Worm (Caenorhabditis elegans) whole organism, L3 larva: ENCODE results near the gene bra-2.
A peak's percentile ranks its signal among the peaks of the same experiment; 100 is the strongest.

Experiments
- R02D3.7 ChIP-seq: fragments of 150-350 bp; optimal IDR thresholded peaks from 2 replicates; lab custom pipeline; 2014; ENCODE audit warnings: missing biosample characterization, missing genetic modification characterization
- ama-1 ChIP-seq: fragments of 150-350 bp; optimal IDR thresholded peaks from 2 replicates; lab custom pipeline; 2018
- ceh-16 ChIP-seq: sonication (generic microtip); optimal IDR thresholded peaks from 2 replicates; lab custom pipeline; 2017; ENCODE audit warnings: missing biosample characterization, missing genetic modification characterization
- ceh-28 ChIP-seq: fragments of 150-350 bp; optimal IDR thresholded peaks from 2 replicates; lab custom pipeline; 2014; ENCODE audit warnings: missing biosample characterization, missing genetic modification reagents, missing genetic modification characterization
- ceh-82 ChIP-seq: fragments of 150-350 bp; optimal IDR thresholded peaks from 2 replicates; lab custom pipeline; 2014; ENCODE audit warnings: missing biosample characterization, missing genetic modification characterization
- ceh-9 ChIP-seq: sonication (generic microtip); optimal IDR thresholded peaks from 2 replicates; lab custom pipeline; 2018; ENCODE audit warnings: missing biosample characterization, missing genetic modification characterization
- daf-12 ChIP-seq: fragments of 150-350 bp; optimal IDR thresholded peaks from 2 replicates; lab custom pipeline; 2014; ENCODE audit warnings: missing biosample characterization, missing genetic modification reagents, missing genetic modification characterization
- egl-27 ChIP-seq: sonication (generic microtip); optimal IDR thresholded peaks from 4 replicates; lab custom pipeline; 2017; ENCODE audit warnings: missing biosample characterization, missing genetic modification reagents, missing genetic modification characterization
- elt-2 ChIP-seq: sonication (generic microtip); optimal IDR thresholded peaks from 2 replicates; lab custom pipeline; 2016; ENCODE audit warnings: missing genetic modification reagents, mild to moderate bottlenecking, missing genetic modification characterization, missing compliant biosample characterization
- eor-1 ChIP-seq, 2 experiments: fragments of 150-350 bp; optimal IDR thresholded peaks; 2 replicates each; lab custom pipeline; 2014 to 2018; ENCODE audit warnings: missing biosample characterization in 2 of 2, missing genetic modification characterization in 2 of 2
- fkh-2 ChIP-seq: fragments of 150-350 bp; optimal IDR thresholded peaks from 2 replicates; lab custom pipeline; 2014; ENCODE audit warnings: missing biosample characterization, missing genetic modification reagents, missing genetic modification characterization
- fos-1 ChIP-seq: fragments of 150-350 bp; optimal IDR thresholded peaks from 2 replicates; lab custom pipeline; 2014; ENCODE audit warnings: missing biosample characterization, missing genetic modification characterization
- hmg-11 ChIP-seq: sonication (generic microtip); optimal IDR thresholded peaks from 2 replicates; lab custom pipeline; 2016; ENCODE audit warnings: missing genetic modification characterization, missing compliant biosample characterization
- jun-1 ChIP-seq: fragments of 150-350 bp; optimal IDR thresholded peaks from 2 replicates; lab custom pipeline; 2014; ENCODE audit warnings: missing biosample characterization, missing genetic modification reagents, missing genetic modification characterization
- lin-15B ChIP-seq: fragments of 150-350 bp; optimal IDR thresholded peaks from 2 replicates; lab custom pipeline; 2014; ENCODE audit warnings: missing biosample characterization, missing genetic modification characterization
- lin-39 ChIP-seq: fragments of 150-350 bp; optimal IDR thresholded peaks from 2 replicates; lab custom pipeline; 2018; ENCODE audit warnings: missing biosample characterization, missing genetic modification reagents, missing genetic modification characterization
- mdl-1 ChIP-seq: fragments of 150-350 bp; optimal IDR thresholded peaks from 2 replicates; lab custom pipeline; 2014; ENCODE audit warnings: missing biosample characterization, missing genetic modification characterization
- nfya-1 ChIP-seq: sonication (generic microtip); optimal IDR thresholded peaks from 2 replicates; lab custom pipeline; 2017; ENCODE audit warnings: missing genetic modification characterization, mild to moderate bottlenecking, missing compliant biosample characterization, antibody characterized with exemption, moderate library complexity; ENCODE audit not compliant: insufficient read depth
- nhr-12 ChIP-seq: fragments of 150-350 bp; optimal IDR thresholded peaks from 2 replicates; lab custom pipeline; 2014; ENCODE audit warnings: missing biosample characterization, missing genetic modification characterization
- nhr-23 ChIP-seq: fragments of 150-350 bp; optimal IDR thresholded peaks from 2 replicates; lab custom pipeline; 2014; ENCODE audit warnings: missing biosample characterization, missing genetic modification reagents, missing genetic modification characterization
- nhr-25 ChIP-seq: sonication (generic microtip); optimal IDR thresholded peaks from 2 replicates; lab custom pipeline; 2017; ENCODE audit warnings: missing biosample characterization, missing genetic modification characterization
- nhr-28 ChIP-seq: fragments of 150-350 bp; optimal IDR thresholded peaks from 2 replicates; lab custom pipeline; 2014; ENCODE audit warnings: missing biosample characterization, missing genetic modification characterization
- nhr-43 ChIP-seq: sonication (generic microtip); optimal IDR thresholded peaks from 2 replicates; lab custom pipeline; 2016; ENCODE audit warnings: mild to moderate bottlenecking, missing genetic modification characterization, missing compliant biosample characterization; ENCODE audit not compliant: poor library complexity, severe bottlenecking
- nhr-67 ChIP-seq: fragments of 150-350 bp; optimal IDR thresholded peaks from 2 replicates; lab custom pipeline; 2014; ENCODE audit warnings: missing biosample characterization, missing genetic modification characterization
- nhr-77 ChIP-seq: fragments of 150-350 bp; optimal IDR thresholded peaks from 2 replicates; lab custom pipeline; 2014; ENCODE audit warnings: missing biosample characterization, missing genetic modification characterization
- pha-4 ChIP-seq: fragments of 150-350 bp; optimal IDR thresholded peaks from 2 replicates; lab custom pipeline; 2014; ENCODE audit warnings: missing biosample characterization, missing genetic modification reagents, missing genetic modification characterization
- pqm-1 ChIP-seq: fragments of 150-350 bp; optimal IDR thresholded peaks from 2 replicates; lab custom pipeline; 2017; ENCODE audit warnings: missing biosample characterization, missing genetic modification characterization, inconsistent platforms
- zag-1 ChIP-seq: fragments of 150-350 bp; optimal IDR thresholded peaks from 2 replicates; lab custom pipeline; 2014; ENCODE audit warnings: missing biosample characterization, missing genetic modification characterization
- ztf-11 ChIP-seq: fragments of 150-350 bp; optimal IDR thresholded peaks from 2 replicates; lab custom pipeline; 2014; ENCODE audit warnings: missing biosample characterization, missing genetic modification characterization
- ztf-4 ChIP-seq: fragments of 150-350 bp; optimal IDR thresholded peaks from 2 replicates; lab custom pipeline; 2014; ENCODE audit warnings: missing biosample characterization, missing genetic modification characterization

The bra-2 gene

DNA sequence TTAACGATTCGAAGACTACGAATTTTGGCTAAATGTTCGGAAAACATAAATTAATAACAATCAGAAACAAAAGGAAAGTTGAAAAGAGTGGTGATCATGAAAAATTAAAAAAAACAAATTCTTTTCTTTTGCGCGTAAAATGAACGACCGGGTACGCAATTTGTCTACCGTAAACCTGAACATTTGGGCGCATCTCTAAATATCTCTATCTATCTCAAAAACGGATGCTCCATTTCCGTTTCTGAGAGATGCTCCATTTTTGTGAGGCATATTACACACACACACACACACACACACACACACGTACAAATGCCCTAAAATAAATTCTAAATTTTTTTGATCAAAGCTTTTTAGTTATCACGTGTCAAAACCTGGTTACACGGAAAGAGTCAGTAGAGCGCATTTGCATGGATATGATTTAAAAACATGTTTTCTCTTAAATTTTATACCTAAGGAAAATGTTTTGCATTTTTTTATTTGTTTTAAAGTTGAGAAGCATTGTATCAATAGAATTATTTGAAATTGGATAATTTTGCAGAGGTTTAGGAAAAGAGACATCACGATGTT, 22.0 kb upstream of the bra-2 start:
- peak; percentile 19 for TF ChIP-seq nfya-1
- no peak for TF ChIP-seq R02D3.7 (tag; lab: Kevin White, UChicago)
- TF ChIP-seq lin-39 (tag; lab: Kevin White, UChicago) = no peak
- TF ChIP-seq ceh-16 (tag; lab: Kevin White, UChicago) = no peak
- TF ChIP-seq ama-1 = no peak
- TF ChIP-seq ztf-11 = no peak

DNA sequence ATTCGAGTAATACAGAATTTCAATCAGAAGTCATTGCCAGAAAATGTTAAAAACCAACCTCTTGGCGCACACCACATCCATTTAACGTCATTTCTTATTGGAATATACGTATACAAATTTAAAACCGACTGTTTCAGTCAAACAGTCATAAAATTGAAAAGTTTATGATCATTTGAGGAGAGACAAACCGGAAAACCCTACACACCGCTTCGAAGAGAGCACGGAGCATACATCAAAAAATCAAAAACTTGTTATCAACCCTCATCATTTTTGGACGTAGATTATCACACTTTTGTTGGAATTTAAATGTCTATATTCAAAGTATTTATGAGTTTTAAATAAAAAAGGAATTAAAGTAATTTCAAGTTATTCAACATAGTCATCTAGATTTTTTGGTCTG, 20.0 kb upstream of the bra-2 start, which contains the start of gene T24C4.10:
TSS of gene T24C4.10 (minus strand) at position 230 of the 400 bp plus-strand sequence.
- TF ChIP-seq elt-2 (peak; percentile 62), eor-1 (tag; optimal IDR thresholded peaks at IDR 0.05; lab: Kevin White, UChicago) (no peak), ceh-28 (no peak), pqm-1 (tag; lab: Kevin White, UChicago) (peak; percentile 48), nhr-12 (tag; lab: Kevin White, UChicago) (no peak)
- TF ChIP-seq, all 47 proteins: peak for 2

- TF ChIP-seq nhr-67 (no peak), nhr-43 (tag; lab: Kevin White, UChicago) (no peak)
- TF ChIP-seq, all 47 proteins: peak for 0
These were observed 15.5 kb upstream of the bra-2 start, which contains the start of the genes ztf-18 and F23H11.2 for ce11 chrIII:895525-895924. Gene ztf-18 (minus strand): TSS chrIII:895712. Gene F23H11.2 (plus strand): TSS chrIII:895747.

DNA sequence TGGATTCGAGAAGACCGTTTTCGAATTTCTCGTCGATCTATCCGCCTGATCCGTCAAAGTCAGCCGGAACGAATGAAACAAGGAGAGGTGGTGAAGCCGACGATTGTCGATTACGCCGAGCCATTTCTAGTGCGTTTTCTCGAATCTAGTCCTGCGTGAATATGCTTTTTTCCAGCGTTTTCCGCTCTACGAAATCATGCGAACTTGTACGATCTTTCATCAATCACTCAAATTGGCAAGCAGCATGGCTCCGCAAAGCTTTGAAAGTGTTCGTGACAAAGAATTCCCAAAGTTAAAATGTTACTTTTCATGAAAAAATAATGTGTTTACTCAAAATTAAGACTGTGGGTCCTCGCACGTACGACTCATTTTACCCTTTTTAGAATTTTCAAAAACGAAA, 14.2 kb upstream of the bra-2 start:
- TF ChIP-seq mdl-1 (tag; lab: Kevin White, UChicago) (no peak), nhr-43 (tag; lab: Kevin White, UChicago) (no peak), eor-1 (tag; optimal IDR thresholded peaks at IDR 0.05; lab: Kevin White, UChicago) (no peak), nhr-25 (tag; lab: Kevin White, UChicago) (no peak), ceh-82 (tag; lab: Kevin White, UChicago) (no peak), fkh-2 (tag; lab: Kevin White, UChicago) (no peak)
- TF ChIP-seq, all 47 proteins: peak for 0

DNA sequence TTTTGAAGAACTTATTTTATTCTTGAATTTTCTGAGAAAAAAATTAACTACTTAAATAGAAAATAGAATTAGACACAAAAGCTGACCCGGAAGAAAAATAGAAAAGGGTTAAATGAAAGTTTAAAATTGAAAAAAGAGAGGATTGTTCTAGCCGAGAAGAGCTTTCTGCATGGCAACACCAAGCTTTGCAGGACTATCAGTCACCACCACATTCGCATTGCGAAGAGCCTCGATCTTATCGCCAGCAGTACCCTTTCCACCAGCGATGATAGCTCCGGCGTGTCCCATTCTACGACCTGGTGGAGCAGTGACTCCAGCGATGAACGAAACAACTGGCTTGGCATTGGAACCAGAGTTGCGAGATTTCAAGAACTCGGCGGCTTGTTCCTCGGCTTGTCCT, 10.9 kb upstream of the bra-2 start:
- no peak for TF ChIP-seq fos-1
- TF ChIP-seq fkh-2 (tag; lab: Kevin White, UChicago) = no peak
- TF ChIP-seq ceh-82 (tag; lab: Kevin White, UChicago) = no peak
- no peak for TF ChIP-seq ama-1

DNA sequence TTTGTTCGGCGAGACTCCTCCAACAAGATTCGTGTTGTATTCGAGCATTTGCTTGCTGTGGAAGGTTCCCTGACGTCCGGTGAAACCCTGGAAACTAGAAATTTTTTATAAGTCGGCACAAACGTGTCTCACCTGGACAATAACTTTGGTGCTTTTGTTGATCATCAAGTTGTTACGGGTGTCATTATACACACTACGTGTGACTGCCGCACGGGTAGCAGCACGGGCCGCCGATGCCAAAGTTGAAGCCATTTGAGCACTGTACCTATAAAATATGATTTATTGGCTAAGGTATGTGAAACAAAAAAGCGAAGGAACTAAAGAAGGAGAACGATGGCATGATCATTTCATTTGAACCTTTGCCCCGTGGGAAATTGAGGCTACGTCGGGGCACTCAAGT, 9.9 kb upstream of the bra-2 start, which contains the start of gene sucl-2:
TSS of gene sucl-2 (minus strand) at position 265 of the 400 bp plus-strand sequence.
- TF ChIP-seq nhr-28 (tag; lab: Kevin White, UChicago) (no peak), nfya-1 (no peak), lin-39 (tag; lab: Kevin White, UChicago) (no peak), ztf-4 (tag; lab: Kevin White, UChicago) (no peak), ama-1 (no peak), mdl-1 (tag; lab: Kevin White, UChicago) (no peak), pha-4 (tag; lab: Kevin White, UChicago) (no peak), ceh-82 (tag; lab: Kevin White, UChicago) (no peak), daf-12 (tag; lab: Kevin White, UChicago) (no peak), egl-27 (tag; lab: Kevin White, UChicago) (no peak), elt-2 (no peak), fkh-2 (tag; lab: Kevin White, UChicago) (no peak), zag-1 (no peak), ceh-9 (tag; lab: Kevin White, UChicago) (no peak), nhr-67 (no peak), hmg-11 (no peak), jun-1 (tag; lab: Kevin White, UChicago) (no peak), nhr-25 (tag; lab: Kevin White, UChicago) (no peak), ceh-16 (tag; lab: Kevin White, UChicago) (no peak)

- TF ChIP-seq nhr-77 (tag; lab: Kevin White, UChicago) (no peak), pha-4 (tag; lab: Kevin White, UChicago) (peak; percentile 33), nfya-1 (no peak), lin-15B (tag; lab: Kevin White, UChicago) (peak; percentile 32), egl-27 (tag; lab: Kevin White, UChicago) (no peak), nhr-23 (peak; percentile 11), elt-2 (peak; percentile 34), nhr-25 (tag; lab: Kevin White, UChicago) (no peak), ama-1 (no peak), hmg-11 (peak; percentile 9)
- TF ChIP-seq, all 47 proteins: peak for 5
These were observed 9.3 kb upstream of the bra-2 start for ce11 chrIII:901600-902250.
